Fruit fly (Drosophila melanogaster): ENCODE measurements around the gene twy.

- TF ChIP-seq Jarid2 (GFP tag; optimal IDR thresholded peaks at IDR 0.05) (no peak), CG17612 (GFP tag; IDR thresholded peaks at IDR 0.05) (no peak), CG17385 (GFP tag; optimal IDR thresholded peaks at IDR 0.05) (no peak), ind (GFP tag; optimal IDR thresholded peaks at IDR 0.05) (no peak), tup (GFP tag; optimal IDR thresholded peaks at IDR 0.05) (no peak), chm (GFP tag; IDR thresholded peaks at IDR 0.05) (no peak), sc (optimal IDR thresholded peaks at IDR 0.05) (no peak), sc (GFP tag; optimal IDR thresholded peaks at IDR 0.05) (no peak), pan (optimal IDR thresholded peaks at IDR 0.05) (no peak), pan (GFP tag; optimal IDR thresholded peaks at IDR 0.05 in 1 of 2, IDR thresholded peaks at IDR 0.05 in 1 of 2) (no peak), CG13123 (GFP tag; optimal IDR thresholded peaks at IDR 0.05) (no peak), Neu2 (GFP tag; optimal IDR thresholded peaks at IDR 0.05; ENCODE audit: borderline replicate concordance) (no peak)
Measured at dm6 chr3L:11816641-11817040, 23.6 kb upstream of the twy start.
